Fruit fly (Drosophila melanogaster): ENCODE data around the gene squ.

DNA sequence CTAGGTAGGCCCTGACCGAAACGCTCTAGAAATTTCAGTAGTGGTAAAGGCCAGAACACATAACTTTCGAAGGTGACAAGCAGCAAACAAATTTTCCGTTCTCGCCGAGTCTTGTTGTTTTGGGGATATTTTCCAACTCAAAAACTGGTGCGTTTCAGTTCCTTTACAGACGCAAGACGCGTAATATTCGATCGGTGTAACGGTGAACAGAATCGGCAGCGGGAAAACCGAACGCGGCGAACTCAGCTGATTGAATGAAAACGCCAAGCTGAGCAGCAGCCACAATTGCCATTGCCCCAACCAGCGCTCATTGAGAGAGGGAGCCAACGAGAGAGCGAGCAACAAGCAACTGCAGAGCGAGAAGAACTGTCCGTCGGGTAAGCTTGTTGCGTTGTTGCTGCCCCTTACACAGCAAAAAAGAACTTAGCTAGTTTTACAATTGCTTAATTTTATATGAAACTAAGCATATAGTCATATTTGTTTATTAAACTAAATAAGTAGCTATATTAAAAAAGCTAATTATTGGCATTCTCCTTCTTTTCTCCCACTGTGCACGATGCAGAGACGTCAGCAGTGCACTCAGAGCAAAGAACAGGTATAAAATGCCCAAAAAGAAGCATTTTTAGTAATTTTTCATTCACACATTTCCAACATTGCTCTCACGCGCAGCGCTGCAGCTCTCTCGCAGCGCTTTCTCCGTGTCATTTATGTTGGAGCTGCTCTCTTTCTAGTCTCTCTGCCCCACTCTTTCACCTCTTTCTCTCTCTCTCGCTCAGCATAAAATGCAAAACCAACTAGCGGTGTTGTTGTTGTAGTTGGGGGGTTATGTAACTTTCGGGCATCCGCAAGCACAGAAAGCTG is 36.2 kb downstream of the squ start, which contains the start of the genes Cyt-c-d and CG31808:
- no peak for TF ChIP-seq EcR (GFP tag; optimal IDR thresholded peaks at IDR 0.05)
- TF ChIP-seq pan (optimal IDR thresholded peaks at IDR 0.05), result no peak
- no peak for TF ChIP-seq CG8478 (optimal IDR thresholded peaks at IDR 0.05)
- TF ChIP-seq usp (GFP tag; optimal IDR thresholded peaks at IDR 0.05), result no peak
- no peak for TF ChIP-seq Dll (optimal IDR thresholded peaks at IDR 0.05)

Data from whole organism.